Fruit fly (Drosophila melanogaster): ENCODE data around the gene CG31142.

The CG31142 gene

dm6 chr3R:23890886-23891285, 38.2 kb upstream of the CG31142 start, which contains the start of gene TfIIA-S (continued):
- TF ChIP-seq CG16815 (GFP tag; optimal IDR thresholded peaks at IDR 0.05) (peak; percentile 64), BEAF-32 (GFP tag; optimal IDR thresholded peaks at IDR 0.05) (peak; percentile 69), lbe (GFP tag; optimal IDR thresholded peaks at IDR 0.05) (peak; percentile 74), CG31224 (GFP tag; IDR thresholded peaks at IDR 0.05) (no peak), tup (GFP tag; optimal IDR thresholded peaks at IDR 0.05) (peak; percentile 80), CG18476 (GFP tag; optimal IDR thresholded peaks at IDR 0.05) (peak; percentile 60), CG13424 (tag; optimal IDR thresholded peaks at IDR 0.05) (peak; percentile 56), vfl (GFP tag; optimal IDR thresholded peaks at IDR 0.05) (peak; percentile 88), sima (GFP tag; optimal IDR thresholded peaks at IDR 0.05) (peak; percentile 57), CG14965 (GFP tag; optimal IDR thresholded peaks at IDR 0.05; ENCODE audit: borderline replicate concordance) (peak; percentile 38), B-H2 (GFP tag; optimal IDR thresholded peaks at IDR 0.05) (peak; percentile 93), CG34422 (GFP tag; IDR thresholded peaks at IDR 0.05) (no peak), caup (GFP tag; optimal IDR thresholded peaks at IDR 0.05; ENCODE audit: severe bottlenecking) (peak; percentile 89), CG5180 (GFP tag; optimal IDR thresholded peaks at IDR 0.05) (no peak), CG1647 (GFP tag; optimal IDR thresholded peaks at IDR 0.05) (peak; percentile 86), CG7556 (GFP tag; optimal IDR thresholded peaks at IDR 0.05) (peak; percentile 54), eyg (GFP tag; optimal IDR thresholded peaks at IDR 0.05) (peak; percentile 77), CG12236 (GFP tag; optimal IDR thresholded peaks at IDR 0.05) (peak; percentile 66), Sry-δ (GFP tag; optimal IDR thresholded peaks at IDR 0.05) (peak; percentile 77), CG18599 (GFP tag; optimal IDR thresholded peaks at IDR 0.05) (peak; percentile 84), NC2α (GFP tag; optimal IDR thresholded peaks at IDR 0.05) (peak; percentile 75), CG33557 (GFP tag; optimal IDR thresholded peaks at IDR 0.05) (peak; percentile 7), CG18262 (tag; optimal IDR thresholded peaks at IDR 0.05) (peak; percentile 15), bab2 (GFP tag; optimal IDR thresholded peaks at IDR 0.05) (peak; percentile 75), h (optimal IDR thresholded peaks at IDR 0.05) (no peak), zf30C (GFP tag; optimal IDR thresholded peaks at IDR 0.05) (no peak), CG16813 (GFP tag; IDR thresholded peaks at IDR 0.05; ENCODE audit: partially characterized antibody) (no peak), CG14441 (GFP tag; IDR thresholded peaks at IDR 0.05) (no peak), CG12071 (GFP tag; optimal IDR thresholded peaks at IDR 0.05) (peak; percentile 21), CG6765 (GFP tag; optimal IDR thresholded peaks at IDR 0.05) (peak; percentile 42), CG8944 (GFP tag; optimal IDR thresholded peaks at IDR 0.05) (peak; percentile 85), pfk (GFP tag; optimal IDR thresholded peaks at IDR 0.05) (peak; percentile 2), CG42726 (GFP tag; IDR thresholded peaks at IDR 0.05; ENCODE audit: partially characterized antibody) (no peak), knrl (GFP tag; IDR thresholded peaks at IDR 0.05; ENCODE audit: partially characterized antibody) (no peak), gem (tag; optimal IDR thresholded peaks at IDR 0.05) (no peak), CG10543 (GFP tag; optimal IDR thresholded peaks at IDR 0.05) (peak; percentile 84), CG4854 (GFP tag; optimal IDR thresholded peaks at IDR 0.05) (peak; percentile 68), CG12744 (GFP tag; optimal IDR thresholded peaks at IDR 0.05) (peak; percentile 69), CG12299 (tag; optimal IDR thresholded peaks at IDR 0.05) (no peak), Kr (GFP tag; optimal IDR thresholded peaks at IDR 0.05) (no peak), Lhr (GFP tag; optimal IDR thresholded peaks at IDR 0.05) (peak; percentile 97), fd64A (GFP tag; optimal IDR thresholded peaks at IDR 0.05) (peak; percentile 12), Mes4 (GFP tag; optimal IDR thresholded peaks at IDR 0.05) (peak; percentile 65), CkIIα-i1 (GFP tag; IDR thresholded peaks at IDR 0.05) (no peak), CG9817 (tag; optimal IDR thresholded peaks at IDR 0.05) (peak; percentile 76), CG8359 (GFP tag; optimal IDR thresholded peaks at IDR 0.05; ENCODE audit: borderline replicate concordance) (no peak), NfI (GFP tag; optimal IDR thresholded peaks at IDR 0.05) (peak; percentile 83), psq (GFP tag; optimal IDR thresholded peaks at IDR 0.05) (peak; percentile 35), Fer3 (tag; optimal IDR thresholded peaks at IDR 0.05) (peak; percentile 70), nerfin-2 (GFP tag; IDR thresholded peaks at IDR 0.05; ENCODE audit: partially characterized antibody) (no peak)

All from whole organism, embryonic.